Worm (Caenorhabditis elegans) whole organism, mixed stage, embryonic: ENCODE results near the gene sptl-1.

Experiments
- M03D4.4 ChIP-seq: sonication (generic microtip); optimal IDR thresholded peaks from 2 replicates; lab custom pipeline; 2017; ENCODE audit warnings: mild to moderate bottlenecking, missing genetic modification characterization, missing compliant biosample characterization
- bed-3 ChIP-seq: fragments of 200-800 bp; sonication (Bioruptor generic); optimal IDR thresholded peaks from 3 replicates; lab custom pipeline; 2018; ENCODE audit warnings: mild to moderate bottlenecking, missing genetic modification characterization, moderate library complexity, missing compliant biosample characterization
- blmp-1 ChIP-seq: fragments of 150-350 bp; optimal IDR thresholded peaks from 2 replicates; lab custom pipeline; 2014; ENCODE audit warnings: missing biosample characterization, missing genetic modification characterization
- ceh-39 ChIP-seq: fragments of 150-350 bp; optimal IDR thresholded peaks from 2 replicates; lab custom pipeline; 2014; ENCODE audit warnings: missing biosample characterization, missing genetic modification characterization
- ceh-43 ChIP-seq: fragments of 200-800 bp; sonication (Bioruptor generic); optimal IDR thresholded peaks from 2 replicates; lab custom pipeline; 2018; ENCODE audit warnings: mild to moderate bottlenecking, missing genetic modification characterization, moderate library complexity, missing compliant biosample characterization
- ceh-83 ChIP-seq: fragments of 200-800 bp; sonication (Bioruptor generic); optimal IDR thresholded peaks from 2 replicates; lab custom pipeline; 2018; ENCODE audit warnings: mild to moderate bottlenecking, missing genetic modification characterization, missing compliant biosample characterization
- ces-1 ChIP-seq: fragments of 150-350 bp; optimal IDR thresholded peaks from 2 replicates; lab custom pipeline; 2014; ENCODE audit warnings: missing biosample characterization, missing genetic modification reagents, missing genetic modification characterization
- cnd-1 ChIP-seq: fragments of 200-800 bp; sonication (Bioruptor generic); optimal IDR thresholded peaks from 2 replicates; lab custom pipeline; 2018; ENCODE audit warnings: mild to moderate bottlenecking, missing genetic modification characterization, missing compliant biosample characterization
- drap-1 ChIP-seq: fragments of 200-800 bp; sonication (Bioruptor generic); optimal IDR thresholded peaks from 3 replicates; lab custom pipeline; 2018; ENCODE audit warnings: mild to moderate bottlenecking, missing genetic modification characterization, missing compliant biosample characterization
- elt-1 ChIP-seq: sonication (generic microtip); optimal IDR thresholded peaks from 2 replicates; lab custom pipeline; 2017; ENCODE audit warnings: missing genetic modification characterization, mild to moderate bottlenecking, missing compliant biosample characterization, antibody characterized with exemption, moderate library complexity, borderline replicate concordance; ENCODE audit not compliant: insufficient read depth
- elt-3 ChIP-seq: fragments of 150-350 bp; optimal IDR thresholded peaks from 2 replicates; lab custom pipeline; 2014; ENCODE audit warnings: missing biosample characterization, missing genetic modification characterization
- flh-1 ChIP-seq: fragments of 200-800 bp; sonication (Bioruptor generic); optimal IDR thresholded peaks from 2 replicates; lab custom pipeline; 2018; ENCODE audit warnings: mild to moderate bottlenecking, missing genetic modification characterization, moderate library complexity, missing compliant biosample characterization
- ham-2 ChIP-seq: fragments of 200-800 bp; sonication (Bioruptor generic); optimal IDR thresholded peaks from 2 replicates; lab custom pipeline; 2018; ENCODE audit warnings: mild to moderate bottlenecking, missing genetic modification characterization, missing compliant biosample characterization
- hlh-1 ChIP-seq: fragments of 150-350 bp; optimal IDR thresholded peaks from 2 replicates; lab custom pipeline; 2014; ENCODE audit warnings: missing biosample characterization, missing genetic modification reagents, missing genetic modification characterization
- lin-13 ChIP-seq: fragments of 150-350 bp; optimal IDR thresholded peaks from 2 replicates; lab custom pipeline; 2014; ENCODE audit warnings: missing biosample characterization, missing genetic modification characterization
- lin-32 ChIP-seq: fragments of 200-800 bp; sonication (Bioruptor generic); optimal IDR thresholded peaks from 2 replicates; lab custom pipeline; 2018; ENCODE audit warnings: mild to moderate bottlenecking, missing genetic modification characterization, missing compliant biosample characterization
- lsy-2 ChIP-seq: fragments of 150-350 bp; optimal IDR thresholded peaks from 2 replicates; lab custom pipeline; 2014; ENCODE audit warnings: missing biosample characterization, missing genetic modification characterization
- mab-5 ChIP-seq: fragments of 150-350 bp; optimal IDR thresholded peaks from 2 replicates; lab custom pipeline; 2014; ENCODE audit warnings: missing biosample characterization, missing genetic modification characterization
- mep-1 ChIP-seq: fragments of 150-350 bp; optimal IDR thresholded peaks from 2 replicates; lab custom pipeline; 2017; ENCODE audit warnings: missing biosample characterization, missing genetic modification reagents, missing genetic modification characterization, inconsistent platforms
- mls-2 ChIP-seq: sonication (generic microtip); optimal IDR thresholded peaks from 2 replicates; lab custom pipeline; 2016; ENCODE audit warnings: mild to moderate bottlenecking, missing genetic modification characterization, moderate library complexity, missing compliant biosample characterization
- nhr-12 ChIP-seq: fragments of 150-350 bp; optimal IDR thresholded peaks from 2 replicates; lab custom pipeline; 2014; ENCODE audit warnings: missing biosample characterization, missing genetic modification characterization
- nhr-2 ChIP-seq: fragments of 150-350 bp; optimal IDR thresholded peaks from 2 replicates; lab custom pipeline; 2014; ENCODE audit warnings: missing biosample characterization, missing genetic modification characterization
- nhr-237 ChIP-seq: fragments of 150-350 bp; optimal IDR thresholded peaks from 2 replicates; lab custom pipeline; 2014; ENCODE audit warnings: missing biosample characterization, missing genetic modification characterization
- nhr-28 ChIP-seq: fragments of 150-350 bp; optimal IDR thresholded peaks from 2 replicates; lab custom pipeline; 2014; ENCODE audit warnings: missing biosample characterization, missing genetic modification characterization
- nhr-76 ChIP-seq: sonication (generic microtip); optimal IDR thresholded peaks from 2 replicates; lab custom pipeline; 2017; ENCODE audit warnings: missing biosample characterization, missing genetic modification characterization
- pha-4 ChIP-seq: fragments of 150-350 bp; optimal IDR thresholded peaks from 2 replicates; lab custom pipeline; 2018; ENCODE audit warnings: missing biosample characterization, missing genetic modification reagents, missing genetic modification characterization
- sem-2 ChIP-seq: fragments of 200-800 bp; sonication (Bioruptor generic); optimal IDR thresholded peaks from 2 replicates; lab custom pipeline; 2018; ENCODE audit warnings: mild to moderate bottlenecking, missing genetic modification characterization, missing compliant biosample characterization
- snpc-4 ChIP-seq: fragments of 150-350 bp; optimal IDR thresholded peaks from 2 replicates; lab custom pipeline; 2014; ENCODE audit warnings: missing biosample characterization, missing genetic modification characterization
- sptf-1 ChIP-seq: sonication (generic microtip); optimal IDR thresholded peaks from 2 replicates; lab custom pipeline; 2017; ENCODE audit warnings: mild to moderate bottlenecking, missing genetic modification characterization, moderate library complexity, missing compliant biosample characterization
- tbx-8 ChIP-seq: fragments of 200-800 bp; sonication (Bioruptor generic); optimal IDR thresholded peaks from 2 replicates; lab custom pipeline; 2018; ENCODE audit warnings: mild to moderate bottlenecking, missing genetic modification characterization, moderate library complexity, missing compliant biosample characterization
- unc-120 ChIP-seq: sonication (generic microtip); optimal IDR thresholded peaks from 2 replicates; lab custom pipeline; 2017; ENCODE audit warnings: missing genetic modification characterization, missing compliant biosample characterization; ENCODE audit not compliant: poor library complexity, severe bottlenecking
- unc-39 ChIP-seq: fragments of 150-350 bp; optimal IDR thresholded peaks from 2 replicates; lab custom pipeline; 2014; ENCODE audit warnings: missing biosample characterization, missing genetic modification characterization
- unc-62 ChIP-seq: fragments of 150-350 bp; optimal IDR thresholded peaks from 2 replicates; lab custom pipeline; 2014; ENCODE audit warnings: missing biosample characterization, missing genetic modification reagents, missing genetic modification characterization
- zip-8 ChIP-seq: fragments of 150-350 bp; optimal IDR thresholded peaks from 2 replicates; lab custom pipeline; 2014; ENCODE audit warnings: missing biosample characterization, missing genetic modification characterization
- ztf-11 ChIP-seq: fragments of 150-350 bp; optimal IDR thresholded peaks from 2 replicates; lab custom pipeline; 2014; ENCODE audit warnings: missing biosample characterization, missing genetic modification characterization

Gene sptl-1

DNA sequence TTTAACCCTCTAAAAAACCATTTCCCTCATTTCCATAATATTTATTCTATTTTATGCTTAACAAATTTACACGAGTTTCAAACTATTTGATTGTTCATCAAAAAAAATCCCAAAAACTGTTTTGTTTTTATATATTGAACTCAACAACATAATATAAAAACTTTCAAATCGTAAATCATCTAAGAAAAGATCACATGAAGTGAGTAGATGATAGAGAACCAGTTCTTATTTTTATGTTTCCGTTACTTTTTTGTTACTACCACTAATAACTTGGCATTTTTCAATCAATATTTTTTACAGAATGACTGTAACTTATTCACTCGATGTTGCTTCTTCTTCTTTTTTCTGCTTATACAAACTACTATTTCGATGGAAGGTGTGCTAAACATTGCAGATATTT is 38.8 kb upstream of the sptl-1 start, which contains the start of gene best-3:
TSS of gene best-3 (plus strand) at position 301 of the 400 bp plus-strand sequence.
- TF ChIP-seq nhr-76 (tag; lab: Kevin White, UChicago) (no peak), nhr-2 (tag; lab: Kevin White, UChicago) (no peak), drap-1 (GFP tag; lab: Kevin White, UChicago) (no peak), pha-4 (tag; lab: Kevin White, UChicago) (no peak), mls-2 (tag; lab: Kevin White, UChicago) (no peak), elt-1 (tag; lab: Kevin White, UChicago) (no peak), mep-1 (no peak), unc-39 (tag; lab: Kevin White, UChicago) (no peak)

DNA sequence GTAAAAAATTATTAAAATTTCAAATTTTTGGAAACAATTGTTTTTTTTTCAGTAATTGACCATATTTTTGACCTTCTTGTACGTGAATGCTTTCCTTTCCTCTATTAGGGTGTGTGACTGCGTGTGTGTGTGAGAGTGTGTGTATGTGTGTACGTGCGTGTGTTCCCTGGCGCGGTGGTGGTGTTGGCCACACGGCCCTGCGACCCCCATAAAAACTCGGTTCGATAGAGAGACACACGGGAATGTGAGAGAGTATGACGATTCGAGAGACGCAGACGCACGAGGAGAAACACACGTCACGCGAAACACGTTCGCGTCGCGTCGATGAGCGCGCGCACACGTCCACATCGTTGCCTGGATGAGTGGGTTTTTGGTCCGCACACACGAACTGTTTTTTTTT is 32.7 kb upstream of the sptl-1 start:
- no peak for TF ChIP-seq flh-1 (GFP tag; lab: Kevin White, UChicago)
- no peak for TF ChIP-seq nhr-28 (tag; lab: Kevin White, UChicago)
- no peak for TF ChIP-seq hlh-1 (tag; lab: Kevin White, UChicago)
- TF ChIP-seq ces-1, result no peak
- no peak for TF ChIP-seq elt-1 (tag; lab: Kevin White, UChicago)
- TF ChIP-seq pha-4 (tag; lab: Kevin White, UChicago), result peak; percentile 45
- peak; percentile 66 for TF ChIP-seq sptf-1 (tag; lab: Kevin White, UChicago)
- TF ChIP-seq nhr-76 (tag; lab: Kevin White, UChicago), result no peak
- TF ChIP-seq ceh-43 (GFP tag; lab: Kevin White, UChicago), result no peak
- peak; percentile 63 for TF ChIP-seq drap-1 (GFP tag; lab: Kevin White, UChicago)
- TF ChIP-seq M03D4.4, result peak; percentile 59
- TF ChIP-seq bed-3 (GFP tag; lab: Kevin White, UChicago), result no peak
- no peak for TF ChIP-seq ceh-83 (GFP tag; lab: Kevin White, UChicago)
- no peak for TF ChIP-seq blmp-1 (tag; lab: Kevin White, UChicago)
- no peak for TF ChIP-seq unc-62 (GFP tag; lab: Kevin White, UChicago)
- TF ChIP-seq sem-2 (GFP tag; lab: Kevin White, UChicago), result no peak
- TF ChIP-seq tbx-8 (GFP tag; lab: Kevin White, UChicago), result no peak
- no peak for TF ChIP-seq lsy-2 (tag; lab: Kevin White, UChicago)
- no peak for TF ChIP-seq nhr-2 (tag; lab: Kevin White, UChicago)
- TF ChIP-seq unc-39 (tag; lab: Kevin White, UChicago), result no peak
- TF ChIP-seq nhr-12 (tag; lab: Kevin White, UChicago), result no peak
- peak; percentile 69 for TF ChIP-seq unc-120 (tag; lab: Kevin White, UChicago)
- no peak for TF ChIP-seq zip-8 (tag; lab: Kevin White, UChicago)
- peak; percentile 60 for TF ChIP-seq mep-1
- no peak for TF ChIP-seq ceh-39 (tag; lab: Kevin White, UChicago)
- TF ChIP-seq snpc-4 (tag; lab: Kevin White, UChicago), result no peak
- no peak for TF ChIP-seq cnd-1 (tag; lab: Kevin White, UChicago)
- TF ChIP-seq lin-32, result no peak
- TF ChIP-seq ztf-11, result peak; percentile 52
- TF ChIP-seq nhr-237 (tag; lab: Kevin White, UChicago), result peak; percentile 10
- TF ChIP-seq lin-13 (tag; lab: Kevin White, UChicago), result no peak
- TF ChIP-seq elt-3 (tag; lab: Kevin White, UChicago), result no peak
- no peak for TF ChIP-seq mab-5 (tag; lab: Kevin White, UChicago)
- TF ChIP-seq ham-2 (GFP tag; lab: Kevin White, UChicago), result no peak
- peak; percentile 44 for TF ChIP-seq mls-2 (tag; lab: Kevin White, UChicago)

ce11 chrII:19238-19637 is 32.2 kb upstream of the sptl-1 start, which contains the start of gene gmeb-1:
Gene gmeb-1, plus strand, starts transcription at chrII:19538.
- TF ChIP-seq elt-1 (tag; lab: Kevin White, UChicago) (no peak), blmp-1 (tag; lab: Kevin White, UChicago) (no peak)
- TF ChIP-seq, all 35 proteins: peak for 0

DNA sequence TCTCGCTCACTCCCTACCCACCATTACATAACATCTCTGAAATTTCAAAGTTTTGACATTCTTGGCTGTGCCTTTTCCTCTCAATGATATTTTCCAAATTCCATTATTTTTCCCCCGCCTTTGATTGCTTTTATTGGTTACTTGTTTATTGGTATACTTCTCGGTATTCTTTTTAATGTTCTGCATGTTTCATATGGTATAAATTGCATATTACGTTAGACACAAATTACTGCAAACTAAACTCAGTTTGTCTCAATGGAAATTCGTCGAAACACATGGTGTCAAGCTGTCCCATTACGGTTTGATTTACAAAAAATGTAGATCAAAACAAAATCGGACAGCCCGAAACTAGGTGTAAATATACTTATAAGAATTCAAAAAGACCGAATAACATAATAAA is 29.5 kb upstream of the sptl-1 start:
- TF ChIP-seq drap-1 (GFP tag; lab: Kevin White, UChicago), result no peak
- TF ChIP-seq mls-2 (tag; lab: Kevin White, UChicago), result no peak
- no peak for TF ChIP-seq unc-120 (tag; lab: Kevin White, UChicago)
- no peak for TF ChIP-seq nhr-12 (tag; lab: Kevin White, UChicago)
- no peak for TF ChIP-seq M03D4.4
- TF ChIP-seq lin-13 (tag; lab: Kevin White, UChicago), result no peak
- TF ChIP-seq zip-8 (tag; lab: Kevin White, UChicago), result no peak
- TF ChIP-seq ham-2 (GFP tag; lab: Kevin White, UChicago), result no peak
- TF ChIP-seq hlh-1 (tag; lab: Kevin White, UChicago), result no peak
- TF ChIP-seq elt-3 (tag; lab: Kevin White, UChicago), result no peak
- TF ChIP-seq sptf-1 (tag; lab: Kevin White, UChicago), result no peak
- TF ChIP-seq mep-1, result no peak
- TF ChIP-seq ceh-39 (tag; lab: Kevin White, UChicago), result no peak
- no peak for TF ChIP-seq cnd-1 (tag; lab: Kevin White, UChicago)
- TF ChIP-seq ceh-43 (GFP tag; lab: Kevin White, UChicago), result no peak
- TF ChIP-seq ces-1, result no peak
- no peak for TF ChIP-seq sem-2 (GFP tag; lab: Kevin White, UChicago)
- no peak for TF ChIP-seq lsy-2 (tag; lab: Kevin White, UChicago)
- no peak for TF ChIP-seq snpc-4 (tag; lab: Kevin White, UChicago)
- TF ChIP-seq nhr-28 (tag; lab: Kevin White, UChicago), result no peak
